Fruit fly (Drosophila melanogaster): ENCODE measurements around the gene CG12347.

The CG12347 gene

dm6 chr3R:17949362-17950121, 43.3 kb downstream of the CG12347 start:
- TF ChIP-seq psq (GFP tag; optimal IDR thresholded peaks at IDR 0.05) (peak; percentile 29), lola (GFP tag; optimal IDR thresholded peaks at IDR 0.05) (no peak), Myc (optimal IDR thresholded peaks at IDR 0.05) (no peak), Vsx2 (GFP tag; optimal IDR thresholded peaks at IDR 0.05; ENCODE audit: partially characterized antibody) (no peak), h (GFP tag; optimal IDR thresholded peaks at IDR 0.05) (peak; percentile 56), Hnf4 (GFP tag; optimal IDR thresholded peaks at IDR 0.05) (no peak), HLH106 (tag; optimal IDR thresholded peaks at IDR 0.05) (peak; percentile 55), dsf (GFP tag; optimal IDR thresholded peaks at IDR 0.05; ENCODE audit: borderline replicate concordance) (no peak), Sp1 (GFP tag; optimal IDR thresholded peaks at IDR 0.05) (peak; percentile 37), Abd-B (GFP tag; optimal IDR thresholded peaks at IDR 0.05) (no peak), brk (GFP tag; optimal IDR thresholded peaks at IDR 0.05) (no peak), usp (GFP tag; optimal IDR thresholded peaks at IDR 0.05) (no peak), Dfd (GFP tag; optimal IDR thresholded peaks at IDR 0.05) (no peak), pan (optimal IDR thresholded peaks at IDR 0.05) (no peak), sage (GFP tag; optimal IDR thresholded peaks at IDR 0.05) (no peak), OdsH (GFP tag; optimal IDR thresholded peaks at IDR 0.05) (peak; percentile 35), br (GFP tag; optimal IDR thresholded peaks at IDR 0.05) (no peak), Jra (GFP tag; optimal IDR thresholded peaks at IDR 0.05) (no peak), Hr83 (GFP tag; optimal IDR thresholded peaks at IDR 0.05; ENCODE audit: poor library complexity, severe bottlenecking) (no peak), foxo (GFP tag; optimal IDR thresholded peaks at IDR 0.05) (peak in 1 of 2 experiments; percentile 56), sv (GFP tag; optimal IDR thresholded peaks at IDR 0.05) (peak; percentile 40), ey (GFP tag; optimal IDR thresholded peaks at IDR 0.05) (peak; percentile 1), dmrt93B (GFP tag; optimal IDR thresholded peaks at IDR 0.05) (peak; percentile 56), Dif (GFP tag; optimal IDR thresholded peaks at IDR 0.05; ENCODE audit: partially characterized antibody) (no peak), Rel (GFP tag; optimal IDR thresholded peaks at IDR 0.05) (no peak), Rel (tag; optimal IDR thresholded peaks at IDR 0.05) (no peak), GATAd (GFP tag; optimal IDR thresholded peaks at IDR 0.05) (no peak), Mio (GFP tag; optimal IDR thresholded peaks at IDR 0.05) (no peak), rgr (GFP tag; optimal IDR thresholded peaks at IDR 0.05) (no peak), CG32264 (GFP tag; optimal IDR thresholded peaks at IDR 0.05) (no peak), jim (GFP tag; optimal IDR thresholded peaks at IDR 0.05) (no peak), Hr78 (GFP tag; optimal IDR thresholded peaks at IDR 0.05) (no peak), CG9705 (GFP tag; optimal IDR thresholded peaks at IDR 0.05) (no peak), fru (GFP tag; optimal IDR thresholded peaks at IDR 0.05) (peak; percentile 58), tai (GFP tag; optimal IDR thresholded peaks at IDR 0.05) (no peak)

- TF ChIP-seq brk (GFP tag; optimal IDR thresholded peaks at IDR 0.05), result no peak
- TF ChIP-seq Mio (GFP tag; optimal IDR thresholded peaks at IDR 0.05), result no peak
- no peak for TF ChIP-seq dmrt93B (GFP tag; optimal IDR thresholded peaks at IDR 0.05)
- TF ChIP-seq woc (GFP tag; optimal IDR thresholded peaks at IDR 0.05), result no peak
- TF ChIP-seq Dif (GFP tag; optimal IDR thresholded peaks at IDR 0.05; ENCODE audit: partially characterized antibody), result no peak
- no peak for TF ChIP-seq pan (optimal IDR thresholded peaks at IDR 0.05)
- TF ChIP-seq sv (GFP tag; optimal IDR thresholded peaks at IDR 0.05), result no peak
- TF ChIP-seq sage (GFP tag; optimal IDR thresholded peaks at IDR 0.05), result no peak
- TF ChIP-seq CG9705 (GFP tag; optimal IDR thresholded peaks at IDR 0.05), result no peak
- TF ChIP-seq h (GFP tag; optimal IDR thresholded peaks at IDR 0.05), result no peak
- TF ChIP-seq psq (GFP tag; optimal IDR thresholded peaks at IDR 0.05), result no peak
- no peak for TF ChIP-seq fru (GFP tag; optimal IDR thresholded peaks at IDR 0.05)
- no peak for TF ChIP-seq lola (GFP tag; optimal IDR thresholded peaks at IDR 0.05)
- TF ChIP-seq Rel (GFP tag; optimal IDR thresholded peaks at IDR 0.05), result no peak
- TF ChIP-seq Rel (tag; optimal IDR thresholded peaks at IDR 0.05), result no peak
- no peak for TF ChIP-seq N (GFP tag; optimal IDR thresholded peaks at IDR 0.05)
- no peak for TF ChIP-seq rgr (GFP tag; optimal IDR thresholded peaks at IDR 0.05)
- no peak for TF ChIP-seq OdsH (GFP tag; optimal IDR thresholded peaks at IDR 0.05)
- no peak for TF ChIP-seq Abd-B (GFP tag; optimal IDR thresholded peaks at IDR 0.05)
Observed at dm6 chr3R:17950398-17950797, 44.2 kb downstream of the CG12347 start.

- TF ChIP-seq dl (GFP tag; optimal IDR thresholded peaks at IDR 0.05; ENCODE audit: insufficient read depth in 1 of 2, partially characterized antibody in 2 of 2) (no peak), Vsx2 (GFP tag; optimal IDR thresholded peaks at IDR 0.05; ENCODE audit: partially characterized antibody) (no peak), Dif (GFP tag; optimal IDR thresholded peaks at IDR 0.05; ENCODE audit: partially characterized antibody) (no peak), Hnf4 (GFP tag; optimal IDR thresholded peaks at IDR 0.05) (no peak), dsf (GFP tag; optimal IDR thresholded peaks at IDR 0.05; ENCODE audit: borderline replicate concordance) (no peak), rgr (GFP tag; optimal IDR thresholded peaks at IDR 0.05) (no peak), OdsH (GFP tag; optimal IDR thresholded peaks at IDR 0.05) (no peak), tai (GFP tag; optimal IDR thresholded peaks at IDR 0.05) (no peak), Abd-B (GFP tag; optimal IDR thresholded peaks at IDR 0.05) (no peak), CG9705 (GFP tag; optimal IDR thresholded peaks at IDR 0.05) (no peak), lola (GFP tag; optimal IDR thresholded peaks at IDR 0.05) (no peak)
Observed at dm6 chr3R:17951285-17951684, 45.0 kb downstream of the CG12347 start.
